Worm (Caenorhabditis elegans) whole organism, early embryonic: ENCODE data around the gene clec-136.

Source experiments
- ceh-13 ChIP-seq: fragments of 200-800 bp; sonication (Bioruptor generic); optimal IDR thresholded peaks from 2 replicates; lab custom pipeline; 2018; ENCODE audit warnings: mild to moderate bottlenecking, missing genetic modification characterization, missing compliant biosample characterization

Gene clec-136

ce11 chrII:4566237-4566636, 50.1 kb downstream of the clec-136 start:
- no peak for TF ChIP-seq ceh-13 (GFP tag; lab: Kevin White, UChicago)
